Worm (Caenorhabditis elegans): Measurements from ENCODE around the gene arp-11.

Gene arp-11

ce11 chrIV:7909455-7910141 lies 7.5 kb upstream of the arp-11 start (continued):
- TF ChIP-seq ztf-22 (GFP tag; optimal IDR thresholded peaks at IDR 0.05) (no peak), rec-8 (tag; optimal IDR thresholded peaks at IDR 0.05) (no peak), athp-1 (tag; optimal IDR thresholded peaks at IDR 0.05) (no peak), F49E8.2 (tag; optimal IDR thresholded peaks at IDR 0.05; ENCODE audit: insufficient read depth) (no peak), ztf-25 (GFP tag; IDR thresholded peaks at IDR 0.05) (no peak), sdz-38 (tag; optimal IDR thresholded peaks at IDR 0.05) (no peak), snpc-3.4 (tag; optimal IDR thresholded peaks at IDR 0.05) (no peak), nhr-80 (tag; optimal IDR thresholded peaks at IDR 0.05) (peak; percentile 6), B0261.1 (tag; optimal IDR thresholded peaks at IDR 0.05) (no peak), ama-1 (optimal IDR thresholded peaks at IDR 0.05) (no peak), ama-1 (GFP tag; optimal IDR thresholded peaks at IDR 0.05) (no peak), tlf-1 (GFP tag; optimal IDR thresholded peaks at IDR 0.05) (no peak), hmg-1.2 (GFP tag; IDR thresholded peaks at IDR 0.05) (peak; percentile 25; the same call in 1 of the 2 replicates), rpc-1 (optimal IDR thresholded peaks at IDR 0.05) (no peak), rpc-1 (tag; optimal IDR thresholded peaks at IDR 0.05) (no peak), madf-8 (GFP tag; conservative IDR thresholded peaks at IDR 0.05) (no peak), T07F8.4 (tag; optimal IDR thresholded peaks at IDR 0.05) (no peak), tbp1 (GFP tag; optimal IDR thresholded peaks at IDR 0.05) (no peak), ceh-40 (GFP tag; IDR thresholded peaks at IDR 0.05) (no peak), ceh-91 (GFP tag; IDR thresholded peaks at IDR 0.05) (no peak), lin-35 (GFP tag; optimal IDR thresholded peaks at IDR 0.05) (no peak), egrh-3 (GFP tag; IDR thresholded peaks at IDR 0.05) (0 out of 2 replicates have a peak, but pooled peaks have one; percentile 13), snpc-1.3 (tag; optimal IDR thresholded peaks at IDR 0.05; ENCODE audit: insufficient read depth) (no peak), aptf-2 (GFP tag; conservative IDR thresholded peaks at IDR 0.05) (no peak), K12H6.12 (tag; optimal IDR thresholded peaks at IDR 0.05) (no peak), atf-7 (tag; optimal IDR thresholded peaks at IDR 0.05) (no peak), hlh-12 (tag; optimal IDR thresholded peaks at IDR 0.05) (no peak), attf-5 (GFP tag; optimal IDR thresholded peaks at IDR 0.05) (no peak), mes-4 (tag; optimal IDR thresholded peaks at IDR 0.05) (no peak), unc-62 (GFP tag; optimal IDR thresholded peaks at IDR 0.05) (no peak), snpc-4 (GFP tag; optimal IDR thresholded peaks at IDR 0.05) (no peak), snpc-4 (tag; optimal IDR thresholded peaks at IDR 0.05) (peak in 3 of 4 experiments; percentile 3 to 50 (median 6)), ztf-6 (GFP tag; IDR thresholded peaks at IDR 0.05) (no peak), dpff-1 (tag; optimal IDR thresholded peaks at IDR 0.05) (no peak), B0019.2 (GFP tag; conservative IDR thresholded peaks at IDR 0.05) (no peak), hlh-26 (GFP tag; conservative IDR thresholded peaks at IDR 0.05) (no peak), Y56A3A.18 (GFP tag; IDR thresholded peaks at IDR 0.05) (no peak), nhr-27 (tag; optimal IDR thresholded peaks at IDR 0.05) (no peak), dox-1 (GFP tag; IDR thresholded peaks at IDR 0.05) (peak; percentile 52; the same call in 1 of the 2 replicates), aptf-3 (GFP tag; IDR thresholded peaks at IDR 0.05) (no peak), egl-18 (GFP tag; IDR thresholded peaks at IDR 0.05) (no peak), dpl-1 (GFP tag; optimal IDR thresholded peaks at IDR 0.05) (no peak), let-526 (GFP tag; IDR thresholded peaks at IDR 0.05) (no peak), F22D6.2 (tag; optimal IDR thresholded peaks at IDR 0.05) (no peak), efl-1 (GFP tag; optimal IDR thresholded peaks at IDR 0.05) (no peak), Y53F4B.3 (GFP tag; IDR thresholded peaks at IDR 0.05) (no peak), F52B5.7 (tag; optimal IDR thresholded peaks at IDR 0.05) (no peak), madf-6 (GFP tag; IDR thresholded peaks at IDR 0.05) (peak; percentile 75), lin-40 (tag; optimal IDR thresholded peaks at IDR 0.05) (no peak)
